Worm (Caenorhabditis elegans): ENCODE data around the gene col-140.

DNA sequence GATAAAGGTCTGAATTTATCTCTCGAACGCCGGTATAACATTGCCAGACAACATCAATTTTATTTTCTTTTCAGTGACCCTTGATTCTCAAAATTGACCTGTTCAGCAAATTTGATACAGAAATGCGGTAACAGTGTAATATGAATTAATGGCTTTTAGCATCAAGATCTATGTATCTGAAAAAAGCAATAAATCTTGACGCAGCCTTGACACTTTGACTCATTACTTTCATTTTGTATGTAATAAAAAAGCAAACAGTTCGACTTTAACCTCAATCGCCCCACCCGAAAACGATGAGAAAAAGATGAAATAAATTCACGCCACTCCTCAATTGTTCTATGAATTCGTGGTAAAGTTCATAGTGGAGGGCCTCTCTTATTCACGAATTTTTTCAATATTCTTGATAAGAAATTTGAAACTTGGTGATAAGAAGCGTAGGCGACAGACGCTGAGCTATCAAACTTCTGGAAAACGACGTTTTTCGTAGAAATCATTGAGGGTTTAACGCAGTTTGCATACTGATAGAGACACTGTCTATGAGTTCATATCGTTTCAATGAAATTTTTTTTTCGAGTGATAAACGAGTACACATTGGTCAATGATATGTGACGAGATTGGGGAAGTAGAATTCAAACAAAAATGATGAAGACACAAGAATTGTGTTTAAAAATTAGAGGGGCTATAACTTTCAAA is 15.0 kb downstream of the col-140 start:
- peak; percentile 28 for TF ChIP-seq ceh-28 (tag; optimal IDR thresholded peaks at IDR 0.05)
- TF ChIP-seq snpc-4 (tag; optimal IDR thresholded peaks at IDR 0.05), result no peak
- TF ChIP-seq nfya-1 (tag; optimal IDR thresholded peaks at IDR 0.05; ENCODE audit: insufficient read depth), result no peak
- TF ChIP-seq elt-1 (tag; optimal IDR thresholded peaks at IDR 0.05), result no peak
- no peak for TF ChIP-seq nhr-76 (tag; optimal IDR thresholded peaks at IDR 0.05)
- no peak for TF ChIP-seq elt-3 (tag; optimal IDR thresholded peaks at IDR 0.05)
- no peak for TF ChIP-seq ceh-16 (tag; optimal IDR thresholded peaks at IDR 0.05)
- no peak for TF ChIP-seq daf-12 (tag; optimal IDR thresholded peaks at IDR 0.05)
- TF ChIP-seq lsy-12 (tag; optimal IDR thresholded peaks at IDR 0.05), result no peak
- TF ChIP-seq nhr-11 (tag; optimal IDR thresholded peaks at IDR 0.05), result no peak
- no peak for TF ChIP-seq lin-39 (tag; optimal IDR thresholded peaks at IDR 0.05)
- no peak for TF ChIP-seq mdl-1 (tag; optimal IDR thresholded peaks at IDR 0.05)

All from whole organism, L3 larva.